Worm (Caenorhabditis elegans) whole organism, young adult: ENCODE data around the gene ida-1.

Experiments used
- B0019.2 ChIP-seq: fragments of 200-800 bp; sonication (Bioruptor generic); conservative IDR thresholded peaks from 2 replicates; pipeline ENCODE4 v1.3.6; 2022; ENCODE audit warnings: missing genetic modification reagents, missing genetic modification characterization, missing compliant biosample characterization
- B0261.1 ChIP-seq: sonication (generic microtip); optimal IDR thresholded peaks from 2 replicates; lab custom pipeline; 2016; ENCODE audit warnings: mild to moderate bottlenecking, missing genetic modification characterization, moderate library complexity, missing compliant biosample characterization
- B0336.3 ChIP-seq: fragments of 200-800 bp; sonication (Bioruptor generic); IDR thresholded peaks from 2 replicates; pipeline ENCODE4 v1.3.6; 2022; ENCODE audit warnings: missing genetic modification characterization, missing compliant biosample characterization
- F10E7.11 ChIP-seq: sonication (generic microtip); optimal IDR thresholded peaks from 2 replicates; lab custom pipeline; 2017; ENCODE audit warnings: mild to moderate bottlenecking, missing genetic modification characterization, moderate library complexity, missing compliant biosample characterization
- F52B5.7 ChIP-seq: sonication (generic microtip); optimal IDR thresholded peaks from 2 replicates; lab custom pipeline; 2016; ENCODE audit warnings: mild to moderate bottlenecking, missing genetic modification characterization, missing compliant biosample characterization
- F57C9.4 ChIP-seq: sonication (generic microtip); optimal IDR thresholded peaks from 2 replicates; lab custom pipeline; 2017; ENCODE audit warnings: mild to moderate bottlenecking, missing genetic modification characterization, missing compliant biosample characterization
- K12H6.12 ChIP-seq: fragments of 200-800 bp; sonication (Bioruptor generic); optimal IDR thresholded peaks from 2 replicates; lab custom pipeline; 2018; ENCODE audit warnings: mild to moderate bottlenecking, missing genetic modification characterization, missing compliant biosample characterization
- T26A5.8 ChIP-seq: sonication (generic microtip); optimal IDR thresholded peaks from 2 replicates; lab custom pipeline; 2016; ENCODE audit warnings: missing genetic modification characterization, missing compliant biosample characterization
- Y53G8AR.9 ChIP-seq: fragments of 200-800 bp; sonication (Bioruptor generic); conservative IDR thresholded peaks from 2 replicates; pipeline ENCODE4 v1.3.6; 2022; ENCODE audit warnings: missing genetic modification reagents, missing genetic modification characterization, missing compliant biosample characterization
- ama-1 ChIP-seq, 3 experiments: fragments of 150-350 bp in 1 of 3; sonication (generic microtip) in 2 of 3; optimal IDR thresholded peaks; 2 replicates each; lab custom pipeline; 2014 to 2018; ENCODE audit warnings: missing biosample characterization in 2 of 3, missing genetic modification characterization in 2 of 3, missing genetic modification reagents in 2 of 3
- aptf-2 ChIP-seq: fragments of 200-800 bp; sonication (Bioruptor generic); conservative IDR thresholded peaks from 2 replicates; pipeline ENCODE4 v1.3.6; 2022; ENCODE audit warnings: missing genetic modification reagents, missing genetic modification characterization, missing compliant biosample characterization
- attf-3 ChIP-seq: fragments of 200-800 bp; sonication (Bioruptor generic); conservative IDR thresholded peaks from 2 replicates; pipeline ENCODE4 v1.3.6; 2022; ENCODE audit warnings: missing genetic modification reagents, missing genetic modification characterization, missing compliant biosample characterization
- attf-5 ChIP-seq: fragments of 200-800 bp; sonication (Bioruptor generic); optimal IDR thresholded peaks from 2 replicates; lab custom pipeline; 2018; ENCODE audit warnings: mild to moderate bottlenecking, missing genetic modification characterization, missing compliant biosample characterization
- bed-2 ChIP-seq: fragments of 200-800 bp; sonication (Bioruptor generic); IDR thresholded peaks from 2 replicates; pipeline ENCODE4 v1.3.6; 2022; ENCODE audit warnings: missing genetic modification reagents, missing genetic modification characterization, missing compliant biosample characterization
- ccch-3 ChIP-seq: fragments of 200-800 bp; sonication (Bioruptor generic); optimal IDR thresholded peaks from 2 replicates; lab custom pipeline; 2018; ENCODE audit warnings: mild to moderate bottlenecking, missing genetic modification characterization, missing compliant biosample characterization
- cebp-1 ChIP-seq, 2 experiments: fragments of 200-800 bp in 1 of 2; sonication (Bioruptor generic) in 1 of 2; sonication (generic microtip) in 1 of 2; IDR thresholded peaks in 1 of 2; optimal IDR thresholded peaks in 1 of 2; 2 replicates each; pipeline versions ENCODE4 v1.3.6 to Lab custom; 2017 to 2022; ENCODE audit warnings: missing compliant biosample characterization in 2 of 2, missing genetic modification characterization in 2 of 2, mild to moderate bottlenecking in 1 of 2, missing genetic modification reagents in 1 of 2, moderate library complexity in 1 of 2
- ceh-27 ChIP-seq: fragments of 200-800 bp; sonication (Bioruptor generic); optimal IDR thresholded peaks from 2 replicates; lab custom pipeline; 2018; ENCODE audit warnings: mild to moderate bottlenecking, missing genetic modification characterization, moderate library complexity, missing compliant biosample characterization
- ceh-79 ChIP-seq: sonication (generic microtip); optimal IDR thresholded peaks from 2 replicates; lab custom pipeline; 2017; ENCODE audit warnings: mild to moderate bottlenecking, missing genetic modification characterization, missing compliant biosample characterization
- ekl-4 ChIP-seq: fragments of 200-800 bp; sonication (Bioruptor generic); IDR thresholded peaks from 2 replicates; pipeline ENCODE4 v1.3.6; 2022; ENCODE audit warnings: missing genetic modification reagents, missing genetic modification characterization, missing compliant biosample characterization
- ets-4 ChIP-seq: fragments of 200-800 bp; sonication (Bioruptor generic); optimal IDR thresholded peaks from 2 replicates; lab custom pipeline; 2018; ENCODE audit warnings: mild to moderate bottlenecking, missing genetic modification characterization, missing compliant biosample characterization
- hlh-26 ChIP-seq: fragments of 200-800 bp; sonication (Bioruptor generic); conservative IDR thresholded peaks from 2 replicates; pipeline ENCODE4 v1.3.6; 2022; ENCODE audit warnings: missing genetic modification reagents, missing genetic modification characterization, missing compliant biosample characterization
- hmg-1.2 ChIP-seq: fragments of 200-800 bp; sonication (Bioruptor generic); IDR thresholded peaks from 2 replicates; pipeline ENCODE4 v1.3.6; 2022; ENCODE audit warnings: missing genetic modification reagents, missing genetic modification characterization, missing compliant biosample characterization
- hrde-1 ChIP-seq: sonication (generic microtip); optimal IDR thresholded peaks from 2 replicates; lab custom pipeline; 2016; ENCODE audit warnings: missing genetic modification characterization, mild to moderate bottlenecking, missing compliant biosample characterization, moderate library complexity, missing genotype, missing genetic modification reagents, borderline replicate concordance
- hsf-1 ChIP-seq: fragments of 200-800 bp; sonication (Bioruptor generic); IDR thresholded peaks from 2 replicates; pipeline ENCODE4 v1.3.6; 2022; ENCODE audit warnings: missing genetic modification reagents, missing genetic modification characterization, missing compliant biosample characterization
- lin-26 ChIP-seq: fragments of 200-800 bp; sonication (Bioruptor generic); IDR thresholded peaks from 2 replicates; pipeline ENCODE4 v1.3.6; 2022; ENCODE audit warnings: missing genetic modification reagents, missing genetic modification characterization, missing compliant biosample characterization
- lin-40 ChIP-seq: sonication (generic microtip); optimal IDR thresholded peaks from 2 replicates; lab custom pipeline; 2016; ENCODE audit warnings: missing genetic modification characterization, mild to moderate bottlenecking, missing compliant biosample characterization, missing genotype, missing genetic modification reagents
- lin-54 ChIP-seq: fragments of 200-800 bp; sonication (Bioruptor generic); optimal IDR thresholded peaks from 2 replicates; lab custom pipeline; 2018; ENCODE audit warnings: mild to moderate bottlenecking, missing genetic modification characterization, missing compliant biosample characterization
- lir-1 ChIP-seq: fragments of 200-800 bp; sonication (Bioruptor generic); conservative IDR thresholded peaks from 2 replicates; pipeline ENCODE4 v1.3.6; 2022; ENCODE audit warnings: missing genetic modification reagents, missing genetic modification characterization, missing compliant biosample characterization
- madf-6 ChIP-seq: fragments of 200-800 bp; sonication (Bioruptor generic); IDR thresholded peaks from 2 replicates; pipeline ENCODE4 v1.3.6; 2022; ENCODE audit warnings: missing genetic modification reagents, missing genetic modification characterization, missing compliant biosample characterization
- mcd-1 ChIP-seq: fragments of 200-800 bp; sonication (Bioruptor generic); IDR thresholded peaks from 2 replicates; pipeline ENCODE4 v1.3.6; 2022; ENCODE audit warnings: missing genetic modification reagents, missing genetic modification characterization, missing compliant biosample characterization
- mxl-1 ChIP-seq: sonication (generic microtip); optimal IDR thresholded peaks from 2 replicates; lab custom pipeline; 2016; ENCODE audit warnings: missing genetic modification characterization, missing compliant biosample characterization
- nfya-1 ChIP-seq: sonication (generic microtip); optimal IDR thresholded peaks from 2 replicates; lab custom pipeline; 2017; ENCODE audit warnings: antibody characterized with exemption, missing compliant biosample characterization, missing genetic modification characterization, borderline replicate concordance; ENCODE audit not compliant: insufficient read depth
- nhr-120 ChIP-seq: fragments of 200-800 bp; sonication (Bioruptor generic); IDR thresholded peaks from 2 replicates; pipeline ENCODE4 v1.3.6; 2022; ENCODE audit warnings: missing genetic modification characterization, missing compliant biosample characterization
- nhr-27 ChIP-seq: fragments of 200-800 bp; sonication (Bioruptor generic); optimal IDR thresholded peaks from 2 replicates; lab custom pipeline; 2018; ENCODE audit warnings: mild to moderate bottlenecking, missing genetic modification characterization, moderate library complexity, missing compliant biosample characterization
- rec-8 ChIP-seq, 2 experiments: sonication (generic microtip); optimal IDR thresholded peaks; 2 replicates each; lab custom pipeline; 2016; ENCODE audit warnings: mild to moderate bottlenecking in 2 of 2, missing genetic modification characterization in 2 of 2, missing genetic modification reagents in 2 of 2, missing genotype in 2 of 2, missing biosample characterization in 1 of 2, missing compliant biosample characterization in 1 of 2, moderate library complexity in 1 of 2
- repo-1 ChIP-seq: sonication (generic microtip); optimal IDR thresholded peaks from 2 replicates; lab custom pipeline; 2017; ENCODE audit warnings: mild to moderate bottlenecking, missing genetic modification characterization, missing compliant biosample characterization
- sdz-38 ChIP-seq: sonication (generic microtip); optimal IDR thresholded peaks from 2 replicates; lab custom pipeline; 2016; ENCODE audit warnings: missing genotype, missing genetic modification characterization, missing compliant biosample characterization
- somi-1 ChIP-seq: fragments of 200-800 bp; sonication (Bioruptor generic); optimal IDR thresholded peaks from 2 replicates; lab custom pipeline; 2018; ENCODE audit warnings: mild to moderate bottlenecking, missing genetic modification characterization, missing compliant biosample characterization
- tbp1 ChIP-seq: fragments of 200-800 bp; sonication (Bioruptor generic); optimal IDR thresholded peaks from 2 replicates; lab custom pipeline; 2018; ENCODE audit warnings: mild to moderate bottlenecking, missing genetic modification characterization, missing compliant biosample characterization
- zfh-2 ChIP-seq: fragments of 200-800 bp; sonication (Bioruptor generic); conservative IDR thresholded peaks from 2 replicates; pipeline ENCODE4 v1.3.6; 2022; ENCODE audit warnings: missing genetic modification reagents, missing genetic modification characterization, missing compliant biosample characterization
- ztf-25 ChIP-seq: fragments of 200-800 bp; sonication (Bioruptor generic); IDR thresholded peaks from 2 replicates; pipeline ENCODE4 v1.3.6; 2022; ENCODE audit warnings: missing genetic modification reagents, missing genetic modification characterization, missing compliant biosample characterization

Gene ida-1

DNA sequence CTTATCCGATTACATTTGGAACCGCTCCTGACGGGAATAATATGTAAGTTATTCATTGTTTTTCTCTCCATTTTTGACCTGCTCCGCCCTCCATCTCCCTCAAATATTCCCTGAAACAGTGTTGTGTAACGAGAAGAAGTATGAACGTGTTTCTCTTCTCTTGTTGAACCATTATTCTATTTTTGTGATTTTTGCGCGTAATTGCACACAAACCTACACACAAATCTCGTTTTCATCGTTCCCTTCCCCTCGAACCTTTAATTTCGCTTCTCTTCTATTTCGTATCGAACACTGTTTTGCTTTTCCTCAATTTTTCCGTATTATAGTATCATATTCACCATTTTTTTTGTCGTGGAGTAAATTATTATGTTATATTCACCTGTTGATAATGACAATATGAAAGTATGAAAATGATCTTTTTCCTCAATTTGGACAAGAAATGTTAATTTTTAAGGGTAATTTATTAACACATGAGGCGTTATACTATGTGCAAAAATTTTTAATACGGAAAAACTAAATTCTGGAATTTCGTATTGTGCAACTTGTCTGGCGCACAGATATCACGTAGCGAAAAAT lies 38.1 kb upstream of the ida-1 start:
- TF ChIP-seq hmg-1.2 (GFP tag; lab: Robert Waterston, UW) (0 out of 2 replicates have a peak, but pooled peaks have one; percentile 21), madf-6 (GFP tag; lab: Robert Waterston, UW) (0 out of 2 replicates have a peak, but pooled peaks have one; percentile 14), B0336.3 (GFP tag; lab: Robert Waterston, UW) (peak; percentile 17; the same call in 1 of the 2 replicates), lin-54 (GFP tag; lab: Kevin White, UChicago) (no peak), hrde-1 (tag; lab: Kevin White, UChicago) (peak; percentile 22), mcd-1 (0 out of 2 replicates have a peak, but pooled peaks have one; percentile 5), ama-1 (optimal IDR thresholded peaks at IDR 0.05; lab: Kevin White, UChicago) (peak; percentile 0), ama-1 (GFP tag; optimal IDR thresholded peaks at IDR 0.05; lab: Kevin White, UChicago) (no peak), lin-26 (GFP tag; lab: Robert Waterston, UW) (0 out of 2 replicates have a peak, but pooled peaks have one; percentile 31), ccch-3 (GFP tag; lab: Kevin White, UChicago) (no peak)

- TF ChIP-seq sdz-38 (tag; lab: Kevin White, UChicago) (no peak), mxl-1 (tag; lab: Kevin White, UChicago) (no peak), hsf-1 (GFP tag; lab: Robert Waterston, UW) (no peak), lir-1 (GFP tag; lab: Robert Waterston, UW) (no peak), nhr-120 (GFP tag; lab: Robert Waterston, UW) (no peak), lin-54 (GFP tag; lab: Kevin White, UChicago) (no peak), attf-3 (GFP tag; lab: Robert Waterston, UW) (no peak), F57C9.4 (tag; lab: Kevin White, UChicago) (no peak), K12H6.12 (tag; lab: Kevin White, UChicago) (no peak), B0019.2 (GFP tag; lab: Robert Waterston, UW) (no peak), tbp1 (GFP tag; lab: Kevin White, UChicago) (no peak), nfya-1 (tag; lab: Kevin White, UChicago) (no peak), cebp-1 (GFP tag; IDR thresholded peaks at IDR 0.05; lab: Robert Waterston, UW) (no peak), cebp-1 (tag; optimal IDR thresholded peaks at IDR 0.05; lab: Kevin White, UChicago) (no peak), F10E7.11 (tag; lab: Kevin White, UChicago) (no peak), ztf-25 (GFP tag; lab: Robert Waterston, UW) (no peak), attf-5 (GFP tag; lab: Kevin White, UChicago) (no peak), ets-4 (GFP tag; lab: Kevin White, UChicago) (no peak), repo-1 (tag; lab: Kevin White, UChicago) (no peak), ceh-79 (tag; lab: Kevin White, UChicago) (no peak)
Observed at ce11 chrIII:5718385-5718784, 37.0 kb upstream of the ida-1 start.

DNA sequence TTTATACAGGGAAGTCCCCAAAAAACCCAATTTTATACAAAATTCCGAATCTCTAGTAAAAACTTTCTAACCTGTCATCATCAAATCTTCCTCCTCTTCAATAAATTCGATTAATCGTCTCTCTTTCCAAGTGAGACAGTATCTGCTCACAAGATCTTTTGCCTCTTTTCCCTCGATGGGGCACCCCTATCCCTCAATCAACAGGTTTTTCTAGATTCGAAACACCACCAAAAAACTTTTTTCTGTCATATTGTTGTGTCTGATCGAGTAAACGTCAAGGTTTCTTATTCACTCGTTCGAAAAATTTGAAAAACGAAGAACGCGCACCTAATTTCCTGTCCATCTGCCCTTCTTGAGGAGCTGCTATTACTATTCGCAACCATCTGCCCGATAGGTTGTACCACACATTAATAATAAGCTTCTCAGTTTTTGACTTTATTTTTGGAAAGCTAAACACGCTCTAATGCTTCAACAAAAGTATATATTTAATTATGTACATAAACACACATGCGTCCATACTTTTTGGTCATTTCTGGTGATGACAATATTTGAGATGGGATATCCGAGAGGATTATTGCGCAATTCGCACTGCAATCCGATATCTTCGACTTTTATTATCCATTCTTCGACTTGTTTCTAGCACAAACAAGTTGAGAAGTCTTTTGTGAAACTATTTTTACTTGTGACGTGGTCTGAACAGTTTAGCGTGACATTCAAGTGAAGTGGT lies 36.1 kb upstream of the ida-1 start:
- TF ChIP-seq lin-54 (GFP tag; lab: Kevin White, UChicago), result no peak
- TF ChIP-seq somi-1 (GFP tag; lab: Kevin White, UChicago), result no peak
- no peak for TF ChIP-seq Y53G8AR.9 (GFP tag; lab: Robert Waterston, UW)
- no peak for TF ChIP-seq zfh-2 (GFP tag; lab: Robert Waterston, UW)
- no peak for TF ChIP-seq ekl-4
- TF ChIP-seq aptf-2 (GFP tag; lab: Robert Waterston, UW), result no peak
- TF ChIP-seq nhr-27 (tag; lab: Kevin White, UChicago), result no peak
- TF ChIP-seq tbp1 (GFP tag; lab: Kevin White, UChicago), result no peak
- no peak for TF ChIP-seq ceh-27 (GFP tag; lab: Kevin White, UChicago)
- TF ChIP-seq rec-8 (tag; optimal IDR thresholded peaks at IDR 0.05; lab: Kevin White, UChicago), result no peak
- no peak for TF ChIP-seq bed-2 (GFP tag; lab: Robert Waterston, UW)
- TF ChIP-seq lin-26 (GFP tag; lab: Robert Waterston, UW), result no peak
- TF ChIP-seq F52B5.7 (tag; lab: Kevin White, UChicago), result no peak
- no peak for TF ChIP-seq lin-40 (tag; lab: Kevin White, UChicago)
- TF ChIP-seq F57C9.4 (tag; lab: Kevin White, UChicago), result no peak
- TF ChIP-seq B0261.1 (tag; lab: Kevin White, UChicago), result no peak
- TF ChIP-seq T26A5.8 (tag; lab: Kevin White, UChicago), result no peak
- TF ChIP-seq hlh-26 (GFP tag; lab: Robert Waterston, UW), result no peak
- TF ChIP-seq ztf-25 (GFP tag; lab: Robert Waterston, UW), result no peak
